Worm (Caenorhabditis elegans) whole organism, young adult: ENCODE data around the gene F34D10.4.
A peak's percentile ranks its signal among the peaks of the same experiment; 100 is the strongest.

ENCODE experiments used
- B0035.1 ChIP-seq: sonication (generic microtip); optimal IDR thresholded peaks from 2 replicates; lab custom pipeline; 2016; ENCODE audit warnings: missing genetic modification characterization, mild to moderate bottlenecking, missing compliant biosample characterization, missing genotype, missing genetic modification reagents
- B0261.1 ChIP-seq: sonication (generic microtip); optimal IDR thresholded peaks from 2 replicates; lab custom pipeline; 2016; ENCODE audit warnings: mild to moderate bottlenecking, missing genetic modification characterization, moderate library complexity, missing compliant biosample characterization
- B0336.3 ChIP-seq: fragments of 200-800 bp; sonication (Bioruptor generic); IDR thresholded peaks from 2 replicates; pipeline ENCODE4 v1.3.6; 2022; ENCODE audit warnings: missing genetic modification characterization, missing compliant biosample characterization
- C06A6.2 ChIP-seq: fragments of 200-800 bp; sonication (Bioruptor generic); conservative IDR thresholded peaks from 2 replicates; pipeline ENCODE4 v1.3.6; 2022; ENCODE audit warnings: missing genetic modification characterization, missing compliant biosample characterization
- D2030.7 ChIP-seq: fragments of 200-800 bp; sonication (Bioruptor generic); IDR thresholded peaks from 2 replicates; pipeline ENCODE4 v1.3.6; 2022; ENCODE audit warnings: missing genetic modification reagents, missing genetic modification characterization, missing compliant biosample characterization
- F10E7.11 ChIP-seq: sonication (generic microtip); optimal IDR thresholded peaks from 2 replicates; lab custom pipeline; 2017; ENCODE audit warnings: mild to moderate bottlenecking, missing genetic modification characterization, moderate library complexity, missing compliant biosample characterization
- F23B12.7 ChIP-seq: sonication (generic microtip); optimal IDR thresholded peaks from 2 replicates; lab custom pipeline; 2017; ENCODE audit warnings: missing genetic modification characterization, mild to moderate bottlenecking, missing compliant biosample characterization, antibody characterized with exemption, moderate library complexity; ENCODE audit not compliant: insufficient read depth
- F39B2.1 ChIP-seq: fragments of 200-800 bp; sonication (Bioruptor generic); IDR thresholded peaks from 2 replicates; pipeline ENCODE4 v1.3.6; 2022; ENCODE audit warnings: missing genetic modification reagents, missing genetic modification characterization, missing compliant biosample characterization
- F49E8.2 ChIP-seq: sonication (generic microtip); optimal IDR thresholded peaks from 3 replicates; lab custom pipeline; 2017; ENCODE audit warnings: missing genetic modification characterization, mild to moderate bottlenecking, missing compliant biosample characterization, antibody characterized with exemption, moderate library complexity; ENCODE audit not compliant: insufficient read depth
- F57A8.1 ChIP-seq: fragments of 200-800 bp; sonication (Bioruptor generic); optimal IDR thresholded peaks from 2 replicates; lab custom pipeline; 2018; ENCODE audit warnings: mild to moderate bottlenecking, missing genetic modification characterization, moderate library complexity, missing compliant biosample characterization
- Y53F4B.3 ChIP-seq: fragments of 200-800 bp; sonication (Bioruptor generic); IDR thresholded peaks from 2 replicates; pipeline ENCODE4 v1.3.6; 2022; ENCODE audit warnings: missing genetic modification reagents, missing genetic modification characterization, missing compliant biosample characterization
- Y56A3A.18 ChIP-seq: fragments of 200-800 bp; sonication (Bioruptor generic); IDR thresholded peaks from 2 replicates; pipeline ENCODE4 v1.3.6; 2022; ENCODE audit warnings: missing genetic modification reagents, missing genetic modification characterization, missing compliant biosample characterization
- Y79H2A.3 ChIP-seq: fragments of 200-800 bp; sonication (Bioruptor generic); conservative IDR thresholded peaks from 2 replicates; pipeline ENCODE4 v1.3.6; 2022; ENCODE audit warnings: missing genetic modification reagents, missing genetic modification characterization, missing compliant biosample characterization
- aptf-2 ChIP-seq: fragments of 200-800 bp; sonication (Bioruptor generic); conservative IDR thresholded peaks from 2 replicates; pipeline ENCODE4 v1.3.6; 2022; ENCODE audit warnings: missing genetic modification reagents, missing genetic modification characterization, missing compliant biosample characterization
- athp-1 ChIP-seq: sonication (generic microtip); optimal IDR thresholded peaks from 2 replicates; lab custom pipeline; 2017; ENCODE audit warnings: mild to moderate bottlenecking, missing genetic modification characterization, missing compliant biosample characterization
- attf-3 ChIP-seq: fragments of 200-800 bp; sonication (Bioruptor generic); conservative IDR thresholded peaks from 2 replicates; pipeline ENCODE4 v1.3.6; 2022; ENCODE audit warnings: missing genetic modification reagents, missing genetic modification characterization, missing compliant biosample characterization
- attf-5 ChIP-seq: fragments of 200-800 bp; sonication (Bioruptor generic); optimal IDR thresholded peaks from 2 replicates; lab custom pipeline; 2018; ENCODE audit warnings: mild to moderate bottlenecking, missing genetic modification characterization, missing compliant biosample characterization
- attf-6 ChIP-seq: fragments of 200-800 bp; sonication (Bioruptor generic); IDR thresholded peaks from 2 replicates; pipeline ENCODE4 v1.3.6; 2022; ENCODE audit warnings: missing genetic modification reagents, missing genetic modification characterization, missing compliant biosample characterization
- cebp-2 ChIP-seq: fragments of 200-800 bp; sonication (Bioruptor generic); IDR thresholded peaks from 2 replicates; pipeline ENCODE4 v1.3.6; 2022; ENCODE audit warnings: missing genetic modification characterization, missing compliant biosample characterization
- ceh-58 ChIP-seq: fragments of 200-800 bp; sonication (Bioruptor generic); IDR thresholded peaks from 2 replicates; pipeline ENCODE4 v1.3.6; 2022; ENCODE audit warnings: missing genetic modification characterization, missing compliant biosample characterization
- ceh-91 ChIP-seq: fragments of 200-800 bp; sonication (Bioruptor generic); IDR thresholded peaks from 2 replicates; pipeline ENCODE4 v1.3.6; 2022; ENCODE audit warnings: missing genetic modification reagents, missing genetic modification characterization, missing compliant biosample characterization
- die-1 ChIP-seq: sonication (generic microtip); optimal IDR thresholded peaks from 2 replicates; lab custom pipeline; 2016; ENCODE audit warnings: missing genotype, mild to moderate bottlenecking, missing genetic modification characterization, missing compliant biosample characterization
- egl-44 ChIP-seq: fragments of 200-800 bp; sonication (Bioruptor generic); IDR thresholded peaks from 2 replicates; pipeline ENCODE4 v1.3.6; 2022; ENCODE audit warnings: missing genetic modification reagents, missing genetic modification characterization, missing compliant biosample characterization
- ets-4 ChIP-seq: fragments of 200-800 bp; sonication (Bioruptor generic); optimal IDR thresholded peaks from 2 replicates; lab custom pipeline; 2018; ENCODE audit warnings: mild to moderate bottlenecking, missing genetic modification characterization, missing compliant biosample characterization
- hlh-26 ChIP-seq: fragments of 200-800 bp; sonication (Bioruptor generic); conservative IDR thresholded peaks from 2 replicates; pipeline ENCODE4 v1.3.6; 2022; ENCODE audit warnings: missing genetic modification reagents, missing genetic modification characterization, missing compliant biosample characterization
- hmg-1.2 ChIP-seq: fragments of 200-800 bp; sonication (Bioruptor generic); IDR thresholded peaks from 2 replicates; pipeline ENCODE4 v1.3.6; 2022; ENCODE audit warnings: missing genetic modification reagents, missing genetic modification characterization, missing compliant biosample characterization
- let-607 ChIP-seq, 2 experiments: fragments of 200-800 bp in 1 of 2; sonication (Bioruptor generic) in 1 of 2; sonication (generic microtip) in 1 of 2; optimal IDR thresholded peaks; 2 replicates each; lab custom pipeline; 2016 to 2018; ENCODE audit warnings: mild to moderate bottlenecking in 2 of 2, missing compliant biosample characterization in 2 of 2, missing genetic modification characterization in 2 of 2, moderate library complexity in 2 of 2, missing genotype in 1 of 2
- lin-26 ChIP-seq: fragments of 200-800 bp; sonication (Bioruptor generic); IDR thresholded peaks from 2 replicates; pipeline ENCODE4 v1.3.6; 2022; ENCODE audit warnings: missing genetic modification reagents, missing genetic modification characterization, missing compliant biosample characterization
- lin-40 ChIP-seq: sonication (generic microtip); optimal IDR thresholded peaks from 2 replicates; lab custom pipeline; 2016; ENCODE audit warnings: missing genetic modification characterization, mild to moderate bottlenecking, missing compliant biosample characterization, missing genotype, missing genetic modification reagents
- lsl-1 ChIP-seq: fragments of 200-800 bp; sonication (Bioruptor generic); optimal IDR thresholded peaks from 2 replicates; lab custom pipeline; 2018; ENCODE audit warnings: mild to moderate bottlenecking, missing genetic modification characterization, moderate library complexity, missing compliant biosample characterization
- lsy-27 ChIP-seq: sonication (generic microtip); optimal IDR thresholded peaks from 2 replicates; lab custom pipeline; 2017; ENCODE audit warnings: missing genetic modification characterization, mild to moderate bottlenecking, missing compliant biosample characterization, antibody characterized with exemption, missing genotype, borderline replicate concordance; ENCODE audit not compliant: insufficient read depth
- madf-6 ChIP-seq: fragments of 200-800 bp; sonication (Bioruptor generic); IDR thresholded peaks from 2 replicates; pipeline ENCODE4 v1.3.6; 2022; ENCODE audit warnings: missing genetic modification reagents, missing genetic modification characterization, missing compliant biosample characterization
- mcd-1 ChIP-seq: fragments of 200-800 bp; sonication (Bioruptor generic); IDR thresholded peaks from 2 replicates; pipeline ENCODE4 v1.3.6; 2022; ENCODE audit warnings: missing genetic modification reagents, missing genetic modification characterization, missing compliant biosample characterization
- mel-28 ChIP-seq: sonication (generic microtip); optimal IDR thresholded peaks from 2 replicates; lab custom pipeline; 2016; ENCODE audit warnings: borderline replicate concordance, mild to moderate bottlenecking, missing genetic modification characterization, missing compliant biosample characterization
- nhr-120 ChIP-seq: fragments of 200-800 bp; sonication (Bioruptor generic); IDR thresholded peaks from 2 replicates; pipeline ENCODE4 v1.3.6; 2022; ENCODE audit warnings: missing genetic modification characterization, missing compliant biosample characterization
- nhr-90 ChIP-seq: sonication (generic microtip); optimal IDR thresholded peaks from 2 replicates; lab custom pipeline; 2016; ENCODE audit warnings: missing genotype, mild to moderate bottlenecking, missing genetic modification characterization, missing compliant biosample characterization
- pha-4 ChIP-seq: fragments of 150-350 bp; sonication (generic microtip); optimal IDR thresholded peaks from 2 replicates; lab custom pipeline; 2014; ENCODE audit warnings: missing biosample characterization, missing genetic modification reagents, missing genetic modification characterization
- rpc-1 ChIP-seq, 2 experiments: fragments of 150-350 bp in 1 of 2; sonication (generic microtip) in 1 of 2; optimal IDR thresholded peaks; 2 replicates each; lab custom pipeline; 2014 to 2018; ENCODE audit warnings: missing biosample characterization in 1 of 2, missing genetic modification characterization in 1 of 2, missing genetic modification reagents in 1 of 2, missing genotype in 1 of 2
- snpc-1.3 ChIP-seq: sonication (generic microtip); optimal IDR thresholded peaks from 2 replicates; lab custom pipeline; 2017; ENCODE audit warnings: missing genetic modification characterization, mild to moderate bottlenecking, missing compliant biosample characterization, antibody characterized with exemption, moderate library complexity, missing genotype, missing genetic modification reagents; ENCODE audit not compliant: insufficient read depth
- snpc-3.4 ChIP-seq: sonication (generic microtip); optimal IDR thresholded peaks from 2 replicates; lab custom pipeline; 2017; ENCODE audit warnings: missing genetic modification characterization, mild to moderate bottlenecking, missing compliant biosample characterization, antibody characterized with exemption, moderate library complexity, missing genotype, missing genetic modification reagents
- tbp1 ChIP-seq: fragments of 200-800 bp; sonication (Bioruptor generic); optimal IDR thresholded peaks from 2 replicates; lab custom pipeline; 2018; ENCODE audit warnings: mild to moderate bottlenecking, missing genetic modification characterization, missing compliant biosample characterization
- xnd-1 ChIP-seq: sonication (generic microtip); optimal IDR thresholded peaks from 2 replicates; lab custom pipeline; 2016; ENCODE audit warnings: missing genotype, missing genetic modification reagents, missing genetic modification characterization, missing compliant biosample characterization
- zfh-2 ChIP-seq: fragments of 200-800 bp; sonication (Bioruptor generic); conservative IDR thresholded peaks from 2 replicates; pipeline ENCODE4 v1.3.6; 2022; ENCODE audit warnings: missing genetic modification reagents, missing genetic modification characterization, missing compliant biosample characterization
- zim-3 ChIP-seq: sonication (generic microtip); optimal IDR thresholded peaks from 2 replicates; lab custom pipeline; 2017; ENCODE audit warnings: mild to moderate bottlenecking, missing genetic modification characterization, moderate library complexity, missing compliant biosample characterization
- ztf-25 ChIP-seq: fragments of 200-800 bp; sonication (Bioruptor generic); IDR thresholded peaks from 2 replicates; pipeline ENCODE4 v1.3.6; 2022; ENCODE audit warnings: missing genetic modification reagents, missing genetic modification characterization, missing compliant biosample characterization

The F34D10.4 gene

DNA sequence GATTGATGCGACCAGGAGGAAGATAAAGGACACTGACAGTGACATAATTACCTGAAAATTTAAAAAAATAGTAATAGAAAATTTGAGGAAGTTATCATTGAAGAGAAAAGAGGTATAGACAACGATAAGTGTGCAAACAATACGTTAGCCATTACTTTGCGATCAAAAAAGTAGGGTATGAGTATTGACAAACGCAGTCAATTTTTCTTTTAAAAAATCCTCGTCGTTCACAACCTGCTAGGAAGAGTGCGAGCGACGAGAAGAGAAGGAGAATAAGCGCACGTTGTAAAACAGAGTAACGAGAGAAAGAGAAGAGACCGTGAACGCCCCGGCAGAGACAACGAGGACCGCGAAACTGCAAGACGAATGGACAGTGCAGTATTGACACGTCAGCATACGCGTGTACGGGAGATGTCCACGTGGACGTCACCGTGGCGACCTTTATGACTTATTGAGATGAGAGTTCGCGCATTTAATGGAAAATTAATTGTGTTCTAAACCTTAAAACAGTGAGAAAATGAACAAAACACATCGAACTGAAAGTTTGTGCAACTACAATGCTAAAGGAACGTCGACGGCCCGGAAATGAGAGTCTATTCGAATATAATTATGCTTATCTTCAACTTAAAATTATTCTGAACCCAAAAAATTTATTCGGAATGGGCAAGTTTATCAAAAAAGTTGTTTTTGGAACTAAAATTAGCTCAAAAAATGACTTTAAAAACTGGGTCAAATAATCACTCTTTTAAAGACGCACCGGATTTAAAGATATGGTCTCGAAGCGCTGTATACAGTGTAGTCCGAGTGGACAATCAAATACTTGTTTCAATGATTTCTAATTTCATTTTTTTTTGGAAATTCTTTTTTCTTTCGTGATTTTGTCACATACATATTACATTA is 34.7 kb upstream of the F34D10.4 start, which contains the start of the genes pdi-1 and C14B1.2:
TSS of gene pdi-1 (minus strand) at position 51 of the 900 bp plus-strand sequence.
TSS of gene C14B1.2 (plus strand) at position 850 of the 900 bp plus-strand sequence.
- TF ChIP-seq pha-4 (tag; lab: Kevin White, UChicago), result no peak
- no peak for TF ChIP-seq attf-3 (GFP tag; lab: Robert Waterston, UW)
- no peak for TF ChIP-seq ztf-25 (GFP tag; lab: Robert Waterston, UW)
- no peak for TF ChIP-seq aptf-2
- TF ChIP-seq Y56A3A.18 (GFP tag; lab: Robert Waterston, UW), result no peak
- no peak for TF ChIP-seq mel-28 (tag; lab: Kevin White, UChicago)
- TF ChIP-seq lsy-27, result no peak
- TF ChIP-seq madf-6 (GFP tag; lab: Robert Waterston, UW), result peak; percentile 13; the same call in 1 of the 2 replicates
- TF ChIP-seq nhr-90 (tag; lab: Kevin White, UChicago), result peak; percentile 45
- TF ChIP-seq B0336.3 (GFP tag; lab: Robert Waterston, UW), result peak; percentile 43; the same call in 1 of the 2 replicates
- no peak for TF ChIP-seq ceh-58
- no peak for TF ChIP-seq snpc-3.4 (tag; lab: Kevin White, UChicago)
- TF ChIP-seq xnd-1, result no peak
- TF ChIP-seq athp-1 (tag; lab: Kevin White, UChicago), result no peak
- peak; percentile 6 for TF ChIP-seq tbp1
- TF ChIP-seq zfh-2, result peak; percentile 84
- TF ChIP-seq lsl-1 (GFP tag; lab: Kevin White, UChicago), result peak; percentile 35
- TF ChIP-seq zim-3 (tag; lab: Kevin White, UChicago), result no peak
- no peak for TF ChIP-seq snpc-1.3
- TF ChIP-seq rpc-1 (optimal IDR thresholded peaks at IDR 0.05; lab: Kevin White, UChicago), result no peak
- TF ChIP-seq rpc-1 (tag; optimal IDR thresholded peaks at IDR 0.05; lab: Kevin White, UChicago), result no peak
- TF ChIP-seq B0261.1 (tag; lab: Kevin White, UChicago), result no peak
- no peak for TF ChIP-seq egl-44 (GFP tag; lab: Robert Waterston, UW)
- TF ChIP-seq ets-4, result peak; percentile 30
- no peak for TF ChIP-seq cebp-2 (GFP tag; lab: Robert Waterston, UW)
- no peak for TF ChIP-seq F49E8.2 (tag; lab: Kevin White, UChicago)
- peak; percentile 51 for TF ChIP-seq lin-40 (tag; lab: Kevin White, UChicago)
- peak; percentile 18; the same call in 1 of the 2 replicates for TF ChIP-seq D2030.7 (GFP tag; lab: Robert Waterston, UW)
- TF ChIP-seq nhr-120 (GFP tag; lab: Robert Waterston, UW), result no peak
- TF ChIP-seq F39B2.1 (GFP tag; lab: Robert Waterston, UW), result no peak
- no peak for TF ChIP-seq hlh-26 (GFP tag; lab: Robert Waterston, UW)
- peak; percentile 52 for TF ChIP-seq mcd-1 (GFP tag; lab: Robert Waterston, UW)
- no peak for TF ChIP-seq B0035.1
- TF ChIP-seq attf-6, result 0 out of 2 replicates have a peak, but pooled peaks have one; percentile 12
- TF ChIP-seq C06A6.2 (GFP tag; lab: Robert Waterston, UW), result no peak
- no peak for TF ChIP-seq ceh-91 (GFP tag; lab: Robert Waterston, UW)
- no peak for TF ChIP-seq Y53F4B.3 (GFP tag; lab: Robert Waterston, UW)
- no peak for TF ChIP-seq F10E7.11 (tag; lab: Kevin White, UChicago)
- peak; percentile 53; the same call in 1 of the 2 replicates for TF ChIP-seq lin-26
- TF ChIP-seq Y79H2A.3 (GFP tag; lab: Robert Waterston, UW), result no peak
- TF ChIP-seq F57A8.1, result no peak
- peak; percentile 84 for TF ChIP-seq attf-5 (GFP tag; lab: Kevin White, UChicago)
- TF ChIP-seq die-1 (tag; lab: Kevin White, UChicago), result no peak
- TF ChIP-seq F23B12.7, result peak; percentile 53
- TF ChIP-seq hmg-1.2 (GFP tag; lab: Robert Waterston, UW), result peak; percentile 56
- peak; percentile 99 for TF ChIP-seq let-607 (tag; optimal IDR thresholded peaks at IDR 0.05; lab: Kevin White, UChicago)
